Fruit fly (Drosophila melanogaster) whole organism, embryonic: Measurements from ENCODE around the gene CG32066.

Experiments
- ATbp ChIP-seq: fragments of 200-800 bp; sonication (Bioruptor generic); optimal IDR thresholded peaks from 2 replicates; lab custom pipeline; 2017; ENCODE audit warnings: missing biosample characterization, mild to moderate bottlenecking, missing genetic modification characterization, missing genetic modification reagents
- Asciz ChIP-seq: fragments of 200-800 bp; sonication (Bioruptor generic); optimal IDR thresholded peaks from 2 replicates; lab custom pipeline; 2017; ENCODE audit warnings: missing biosample characterization, mild to moderate bottlenecking, missing genetic modification characterization, missing genetic modification reagents
- Atf3 ChIP-seq: fragments of 200-800 bp; sonication (Bioruptor generic); optimal IDR thresholded peaks from 3 replicates; lab custom pipeline; 2016; ENCODE audit warnings: missing biosample characterization, missing genetic modification characterization
- CG10979 ChIP-seq: fragments of 200-800 bp; sonication (Bioruptor generic); optimal IDR thresholded peaks from 2 replicates; lab custom pipeline; 2018; ENCODE audit warnings: missing biosample characterization, mild to moderate bottlenecking, missing genetic modification characterization, moderate library complexity
- CG13296 ChIP-seq: fragments of 200-800 bp; sonication (Bioruptor generic); optimal IDR thresholded peaks from 3 replicates; lab custom pipeline; 2018; ENCODE audit warnings: missing biosample characterization, mild to moderate bottlenecking, missing genetic modification characterization
- CG13894 ChIP-seq: fragments of 200-800 bp; sonication (Bioruptor generic); optimal IDR thresholded peaks from 3 replicates; lab custom pipeline; 2018; ENCODE audit warnings: missing biosample characterization, mild to moderate bottlenecking, missing genetic modification characterization, moderate library complexity
- CG17328 ChIP-seq: fragments of 200-800 bp; sonication (Bioruptor generic); IDR thresholded peaks from 2 replicates; pipeline ENCODE4 v1.3.6; 2022; ENCODE audit warnings: missing biosample characterization, missing genetic modification characterization
- CG17802 ChIP-seq: fragments of 200-800 bp; sonication (Bioruptor generic); optimal IDR thresholded peaks from 2 replicates; lab custom pipeline; 2018; ENCODE audit warnings: missing biosample characterization, mild to moderate bottlenecking, missing genetic modification characterization, moderate library complexity
- CG1832 ChIP-seq: fragments of 200-800 bp; sonication (Bioruptor generic); optimal IDR thresholded peaks from 2 replicates; lab custom pipeline; 2017; ENCODE audit warnings: missing biosample characterization, mild to moderate bottlenecking, missing genetic modification characterization, inconsistent platforms
- CG30020 ChIP-seq: fragments of 200-800 bp; optimal IDR thresholded peaks from 2 replicates; lab custom pipeline; 2019; ENCODE audit warnings: missing biosample characterization, mild to moderate bottlenecking, missing genetic modification characterization, moderate library complexity
- CG30431 ChIP-seq: fragments of 200-800 bp; sonication (Bioruptor generic); optimal IDR thresholded peaks from 2 replicates; lab custom pipeline; 2017; ENCODE audit warnings: missing biosample characterization, missing genetic modification characterization
- CG31224 ChIP-seq: fragments of 200-800 bp; sonication (Bioruptor generic); IDR thresholded peaks from 2 replicates; pipeline ENCODE4 v1.3.6; 2022; ENCODE audit warnings: missing biosample characterization, missing genetic modification characterization
- CG32767 ChIP-seq: fragments of 200-800 bp; sonication (Bioruptor generic); IDR thresholded peaks from 2 replicates; pipeline ENCODE4 v1.3.6; 2022; ENCODE audit warnings: missing biosample characterization, missing genetic modification characterization
- CG33557 ChIP-seq: fragments of 200-800 bp; sonication (Bioruptor generic); optimal IDR thresholded peaks from 2 replicates; lab custom pipeline; 2019; ENCODE audit warnings: missing biosample characterization, mild to moderate bottlenecking, missing genetic modification characterization, moderate library complexity
- CG4707 ChIP-seq: fragments of 200-800 bp; sonication (Bioruptor generic); optimal IDR thresholded peaks from 2 replicates; lab custom pipeline; 2018; ENCODE audit warnings: missing biosample characterization, mild to moderate bottlenecking, missing genetic modification characterization, moderate library complexity
- CG6272 ChIP-seq: fragments of 200-800 bp; sonication (Bioruptor generic); IDR thresholded peaks from 2 replicates; pipeline ENCODE4 v1.3.6; 2022; ENCODE audit warnings: missing biosample characterization, missing genetic modification characterization
- CG7556 ChIP-seq: fragments of 200-800 bp; sonication (Bioruptor generic); optimal IDR thresholded peaks from 2 replicates; lab custom pipeline; 2017; ENCODE audit warnings: missing biosample characterization, mild to moderate bottlenecking, missing genetic modification characterization
- CG9215 ChIP-seq: fragments of 200-800 bp; sonication (Bioruptor generic); IDR thresholded peaks from 2 replicates; pipeline ENCODE4 v1.3.6; 2022; ENCODE audit warnings: missing biosample characterization, missing genetic modification characterization
- CG9437 ChIP-seq: fragments of 200-800 bp; sonication (Bioruptor generic); optimal IDR thresholded peaks from 2 replicates; lab custom pipeline; 2018; ENCODE audit warnings: missing biosample characterization, mild to moderate bottlenecking, missing genetic modification characterization
- CHES-1-like ChIP-seq: fragments of 200-800 bp; sonication (Bioruptor generic); optimal IDR thresholded peaks from 2 replicates; lab custom pipeline; 2016; ENCODE audit warnings: missing biosample characterization, missing genetic modification characterization
- Dad ChIP-seq: fragments of 200-800 bp; sonication (Bioruptor generic); optimal IDR thresholded peaks from 3 replicates; lab custom pipeline; 2016; ENCODE audit warnings: missing biosample characterization, missing genetic modification characterization
- Dbx ChIP-seq: fragments of 200-800 bp; sonication (Bioruptor generic); IDR thresholded peaks from 3 replicates; pipeline ENCODE4 v1.3.6; 2022; ENCODE audit warnings: missing biosample characterization, missing genetic modification characterization
- Dref ChIP-seq: fragments of 200-800 bp; sonication (Bioruptor generic); IDR thresholded peaks from 2 replicates; pipeline ENCODE4 v1.3.6; 2022; ENCODE audit warnings: missing biosample characterization, missing genetic modification characterization
- Lim3 ChIP-seq: fragments of 200-800 bp; sonication (Bioruptor generic); IDR thresholded peaks from 2 replicates; pipeline ENCODE4 v1.3.6; 2022; ENCODE audit warnings: missing biosample characterization, missing genetic modification characterization
- Myb ChIP-seq: fragments of 200-800 bp; sonication (Bioruptor generic); optimal IDR thresholded peaks from 2 replicates; lab custom pipeline; 2016; ENCODE audit warnings: missing biosample characterization, missing genetic modification characterization
- Neu2 ChIP-seq: fragments of 200-800 bp; sonication (Bioruptor generic); optimal IDR thresholded peaks from 3 replicates; lab custom pipeline; 2016; ENCODE audit warnings: missing biosample characterization, missing genetic modification characterization, borderline replicate concordance
- NfI ChIP-seq: fragments of 200-800 bp; sonication (Bioruptor generic); optimal IDR thresholded peaks from 3 replicates; lab custom pipeline; 2018; ENCODE audit warnings: missing biosample characterization, mild to moderate bottlenecking, missing genetic modification characterization, moderate library complexity
- Oaz ChIP-seq: fragments of 200-800 bp; sonication (Bioruptor generic); IDR thresholded peaks from 2 replicates; pipeline ENCODE4 v1.3.6; 2022; ENCODE audit warnings: missing biosample characterization, missing genetic modification characterization
- Opbp ChIP-seq: fragments of 200-800 bp; sonication (Bioruptor generic); IDR thresholded peaks from 3 replicates; pipeline ENCODE4 v1.3.6; 2022; ENCODE audit warnings: missing biosample characterization, missing genetic modification characterization; ENCODE audit not compliant: partially characterized antibody
- Pdp1 ChIP-seq, 2 experiments: fragments of 200-800 bp; sonication (Bioruptor generic); optimal IDR thresholded peaks; 3 replicates each; lab custom pipeline; 2016; ENCODE audit warnings: missing biosample characterization in 2 of 2, missing genetic modification characterization in 2 of 2, mild to moderate bottlenecking in 1 of 2, moderate library complexity in 1 of 2
- Ravus ChIP-seq: fragments of 200-800 bp; sonication (Bioruptor generic); IDR thresholded peaks from 2 replicates; pipeline ENCODE4 v1.3.6; 2022; ENCODE audit warnings: missing biosample characterization, missing genetic modification characterization
- ap ChIP-seq: fragments of 200-800 bp; sonication (Bioruptor generic); IDR thresholded peaks from 2 replicates; pipeline ENCODE4 v1.3.6; 2022; ENCODE audit warnings: missing biosample characterization, missing genetic modification characterization
- bbx ChIP-seq: fragments of 200-800 bp; sonication (Bioruptor generic); IDR thresholded peaks from 2 replicates; pipeline ENCODE4 v1.3.6; 2022; ENCODE audit warnings: missing biosample characterization, missing genetic modification characterization; ENCODE audit not compliant: partially characterized antibody
- bsh ChIP-seq, 2 experiments: fragments of 200-800 bp; sonication (Bioruptor generic); optimal IDR thresholded peaks; 2 replicates each; lab custom pipeline; 2017 to 2018; ENCODE audit warnings: mild to moderate bottlenecking in 2 of 2, missing biosample characterization in 2 of 2, missing genetic modification characterization in 2 of 2, moderate library complexity in 1 of 2
- ci ChIP-seq: fragments of 200-800 bp; sonication (Bioruptor generic); IDR thresholded peaks from 3 replicates; pipeline ENCODE4 v1.3.6; 2022; ENCODE audit warnings: missing biosample characterization, missing genetic modification characterization
- danr ChIP-seq: fragments of 200-800 bp; sonication (Bioruptor generic); IDR thresholded peaks from 2 replicates; pipeline ENCODE4 v1.3.6; 2022; ENCODE audit warnings: missing biosample characterization, missing genetic modification characterization
- hth ChIP-seq: fragments of >200 bp; optimal IDR thresholded peaks from 2 replicates; lab custom pipeline; 2017; ENCODE audit warnings: inconsistent platforms
- insv ChIP-seq, 2 experiments: fragments of 200-800 bp; sonication (Bioruptor generic); optimal IDR thresholded peaks; 3 replicates each; lab custom pipeline; 2016 to 2018; ENCODE audit warnings: missing biosample characterization in 2 of 2, missing genetic modification characterization in 2 of 2
- jing ChIP-seq: fragments of 200-800 bp; sonication (Bioruptor generic); optimal IDR thresholded peaks from 2 replicates; lab custom pipeline; 2018; ENCODE audit warnings: missing biosample characterization, mild to moderate bottlenecking, missing genetic modification characterization
- knrl ChIP-seq: fragments of 200-800 bp; sonication (Bioruptor generic); IDR thresholded peaks from 3 replicates; pipeline ENCODE4 v1.3.6; 2022; ENCODE audit warnings: missing biosample characterization, missing genetic modification characterization; ENCODE audit not compliant: partially characterized antibody
- lab ChIP-seq: fragments of 200-800 bp; sonication (Bioruptor generic); optimal IDR thresholded peaks from 3 replicates; lab custom pipeline; 2017; ENCODE audit warnings: missing biosample characterization, missing genetic modification characterization, mild to moderate bottlenecking, moderate library complexity, missing genetic modification reagents
- mirr ChIP-seq: fragments of 200-800 bp; sonication (Bioruptor generic); optimal IDR thresholded peaks from 3 replicates; lab custom pipeline; 2018; ENCODE audit warnings: missing biosample characterization, mild to moderate bottlenecking, missing genetic modification characterization
- pan ChIP-seq, 4 experiments: fragments of >200 bp in 3 of 4; fragments of 200-800 bp in 1 of 4; sonication (Bioruptor generic) in 1 of 4; optimal IDR thresholded peaks in 3 of 4; IDR thresholded peaks in 1 of 4; 2 replicates each; pipeline versions ENCODE4 v1.3.6 to Lab custom; 2017 to 2022; ENCODE audit warnings: missing biosample characterization in 2 of 4, missing genetic modification characterization in 2 of 4, mixed read lengths in 1 of 4
- pnt ChIP-seq: fragments of 200-800 bp; sonication (Bioruptor generic); optimal IDR thresholded peaks from 3 replicates; lab custom pipeline; 2016; ENCODE audit warnings: missing biosample characterization, missing genetic modification characterization
- sr ChIP-seq: fragments of 200-800 bp; sonication (Bioruptor generic); IDR thresholded peaks from 3 replicates; pipeline ENCODE4 v1.3.6; 2022; ENCODE audit warnings: missing biosample characterization, missing genetic modification characterization
- tna ChIP-seq: fragments of 200-800 bp; sonication (Bioruptor generic); IDR thresholded peaks from 2 replicates; pipeline ENCODE4 v1.3.6; 2022; ENCODE audit warnings: missing biosample characterization, missing genetic modification characterization; ENCODE audit not compliant: partially characterized antibody
- trem ChIP-seq: fragments of 200-800 bp; optimal IDR thresholded peaks from 3 replicates; lab custom pipeline; 2019; ENCODE audit warnings: missing biosample characterization, mild to moderate bottlenecking, missing genetic modification characterization, moderate library complexity
- ttk ChIP-seq: fragments of 200-800 bp; sonication (Bioruptor generic); IDR thresholded peaks from 2 replicates; pipeline ENCODE4 v2.1.2; 2022; ENCODE audit warnings: missing biosample characterization, missing genetic modification characterization
- wek ChIP-seq: fragments of 200-800 bp; sonication (Bioruptor generic); optimal IDR thresholded peaks from 3 replicates; lab custom pipeline; 2018; ENCODE audit warnings: missing biosample characterization, mild to moderate bottlenecking, missing genetic modification characterization, moderate library complexity

The CG32066 gene

DNA sequence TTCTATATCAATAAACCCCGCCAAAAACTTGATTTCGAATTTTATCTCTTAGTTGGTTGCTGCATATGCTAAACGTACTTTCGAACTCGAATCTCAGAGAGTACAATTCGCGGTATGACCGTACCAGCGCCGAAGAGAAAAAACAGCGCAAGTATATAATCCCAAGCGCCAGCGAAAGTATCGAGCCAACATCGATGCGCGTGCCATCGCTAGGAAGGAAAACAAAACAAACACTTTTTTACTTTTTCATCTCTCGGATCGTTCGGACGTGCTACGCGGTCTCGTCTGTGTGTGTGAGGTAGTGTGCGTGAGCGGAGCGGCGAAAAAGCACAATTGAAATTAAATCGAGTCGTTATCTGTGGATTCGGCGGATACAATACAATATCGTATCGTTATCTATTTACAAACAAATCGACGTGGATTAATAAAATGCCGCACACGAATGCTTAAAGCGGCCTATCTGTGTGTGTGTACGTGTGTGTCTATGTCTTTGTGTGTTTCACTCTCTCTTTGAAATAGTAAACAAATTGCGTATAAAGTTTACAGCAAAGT, 3.8 kb upstream of the CG32066 start, which contains the start of gene simj (continued):
- TF ChIP-seq CG33557 (GFP tag; lab: Kevin White, UChicago) (no peak), CG6272 (GFP tag; lab: Robert Waterston, UW) (peak; percentile 46), jing (GFP tag; lab: Kevin White, UChicago) (no peak), CG17802 (tag; lab: Kevin White, UChicago) (no peak), ci (GFP tag; lab: Robert Waterston, UW) (peak; percentile 81), CG7556 (GFP tag; lab: Kevin White, UChicago) (no peak), insv (GFP tag; optimal IDR thresholded peaks at IDR 0.05; lab: Kevin White, UChicago) (peak in 1 of 2 experiments; percentile 60), tna (GFP tag; lab: Robert Waterston, UW) (peak; percentile 84), ttk (GFP tag; lab: Robert Waterston, UW) (no peak), CG4707 (peak; percentile 63), Lim3 (GFP tag; lab: Robert Waterston, UW) (no peak), Dad (GFP tag; lab: Kevin White, UChicago) (peak; percentile 77), CHES-1-like (GFP tag; lab: Kevin White, UChicago) (peak; percentile 83), Opbp (GFP tag; lab: Robert Waterston, UW) (peak; percentile 94), Oaz (no peak), hth (lab: Kevin White, UChicago) (no peak), bbx (GFP tag; lab: Robert Waterston, UW) (peak; percentile 95), NfI (GFP tag; lab: Kevin White, UChicago) (peak; percentile 57), CG9437 (GFP tag; lab: Kevin White, UChicago) (no peak), lab (GFP tag; lab: Kevin White, UChicago) (peak; percentile 76), ap (GFP tag; lab: Robert Waterston, UW) (no peak), Dref (no peak; the same call in none of the 2 replicates), CG13894 (tag; lab: Kevin White, UChicago) (peak; percentile 89), wek (GFP tag; lab: Kevin White, UChicago) (peak; percentile 75), Dbx (GFP tag; lab: Robert Waterston, UW) (peak; percentile 80; the same call in 1 of the 3 replicates), CG1832 (GFP tag; lab: Kevin White, UChicago) (no peak), CG17328 (GFP tag; lab: Robert Waterston, UW) (peak; percentile 38), Neu2 (GFP tag; lab: Kevin White, UChicago) (no peak), CG10979 (tag; lab: Kevin White, UChicago) (peak; percentile 37), Asciz (GFP tag; lab: Kevin White, UChicago) (no peak), CG13296 (GFP tag; lab: Kevin White, UChicago) (peak; percentile 54), knrl (GFP tag; lab: Robert Waterston, UW) (peak; percentile 81), CG32767 (GFP tag; lab: Robert Waterston, UW) (no peak), mirr (GFP tag; lab: Kevin White, UChicago) (peak; percentile 83), trem (tag; lab: Kevin White, UChicago) (peak; percentile 78), ATbp (GFP tag; lab: Kevin White, UChicago) (peak; percentile 63), CG30020 (tag; lab: Kevin White, UChicago) (peak; percentile 16), Atf3 (GFP tag; lab: Kevin White, UChicago) (no peak), Myb (peak; percentile 50), pnt (GFP tag; lab: Kevin White, UChicago) (no peak), danr (GFP tag; lab: Robert Waterston, UW) (no peak), Ravus (GFP tag; lab: Robert Waterston, UW) (no peak), Pdp1 (GFP tag; optimal IDR thresholded peaks at IDR 0.05; lab: Kevin White, UChicago) (peak; percentile 38 to 55), CG30431 (GFP tag; lab: Kevin White, UChicago) (no peak), bsh (GFP tag; optimal IDR thresholded peaks at IDR 0.05; lab: Kevin White, UChicago) (peak in 1 of 2 experiments; percentile 26), sr (GFP tag; lab: Robert Waterston, UW) (peak; percentile 27; the same call in 1 of the 3 replicates), pan (optimal IDR thresholded peaks at IDR 0.05; lab: Kevin White, UChicago) (no peak), pan (GFP tag; optimal IDR thresholded peaks at IDR 0.05 in 1 of 2, IDR thresholded peaks at IDR 0.05 in 1 of 2) (peak in 1 of 2 experiments; percentile 27), CG9215 (GFP tag; lab: Robert Waterston, UW) (no peak), CG31224 (GFP tag; lab: Robert Waterston, UW) (no peak)
